Fruit fly (Drosophila melanogaster) whole organism: ENCODE results near the gene Ugt49B2.

ENCODE experiments used
- CG8478 ChIP-seq: fragments of >200 bp; optimal IDR thresholded peaks from 2 replicates; lab custom pipeline; 2018; ENCODE audit warnings: inconsistent platforms
- Dll ChIP-seq: fragments of >200 bp; optimal IDR thresholded peaks from 2 replicates; lab custom pipeline; 2017
- EcR ChIP-seq, 2 experiments: fragments of >200 bp; optimal IDR thresholded peaks; 2 replicates each; lab custom pipeline; 2017; ENCODE audit warnings: missing biosample characterization in 2 of 2, missing genetic modification characterization in 2 of 2, missing genetic modification reagents in 2 of 2
- pan ChIP-seq: fragments of >200 bp; optimal IDR thresholded peaks from 2 replicates; lab custom pipeline; 2017
- psq ChIP-seq: fragments of >200 bp; optimal IDR thresholded peaks from 2 replicates; lab custom pipeline; 2017
- usp ChIP-seq: fragments of >200 bp; optimal IDR thresholded peaks from 2 replicates; lab custom pipeline; 2017; ENCODE audit warnings: missing biosample characterization, missing genetic modification characterization, mixed read lengths

Gene Ugt49B2

DNA sequence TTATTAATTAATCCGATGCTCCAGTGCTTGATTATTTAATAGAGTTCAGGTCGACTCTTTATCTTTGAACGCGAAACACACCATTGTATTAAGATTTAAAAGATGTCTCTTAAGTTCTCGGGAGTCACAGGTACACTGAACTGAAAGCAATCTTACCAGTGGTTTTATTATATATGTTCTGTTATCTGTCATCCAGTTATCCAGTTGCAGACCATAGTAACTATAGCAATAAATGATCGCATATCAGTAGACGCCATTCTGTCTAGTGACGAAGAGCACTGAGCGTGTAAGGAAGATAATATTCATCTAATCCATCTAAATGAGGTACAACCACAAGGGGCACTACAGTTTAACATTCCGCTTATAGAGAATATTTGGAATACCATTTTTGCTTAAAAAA is at the start of gene Ugt49B2:
TSS of gene Ugt49B2 (minus strand) at position 101 of the 400 bp plus-strand sequence.
- TF ChIP-seq psq (lab: Kevin White, UChicago) (no peak), usp (GFP tag; lab: Kevin White, UChicago) (no peak), pan (lab: Kevin White, UChicago) (no peak), Dll (lab: Kevin White, UChicago) (no peak), CG8478 (lab: Kevin White, UChicago) (no peak), EcR (GFP tag; optimal IDR thresholded peaks at IDR 0.05; lab: Kevin White, UChicago) (no peak)

DNA sequence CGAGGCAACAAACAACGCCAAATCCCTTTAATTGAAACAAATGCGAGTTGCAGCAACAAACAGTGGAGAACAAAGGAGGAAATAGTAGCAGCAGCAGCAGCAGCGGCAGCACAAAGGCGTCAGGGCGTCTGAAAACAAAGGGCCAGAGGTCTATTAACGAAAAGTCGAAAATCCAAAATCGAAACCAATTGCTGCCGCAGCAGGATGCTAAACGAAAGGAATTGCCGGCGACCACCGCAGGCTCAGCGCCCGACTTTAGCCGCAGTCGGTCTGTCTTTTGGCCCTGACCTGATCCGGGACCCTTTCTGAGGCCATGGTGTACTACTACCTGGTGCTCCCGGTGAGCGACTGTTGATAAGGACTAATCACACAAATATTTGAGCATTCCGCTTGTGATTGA is 48.1 kb upstream of the Ugt49B2 start:
- TF ChIP-seq usp (GFP tag; lab: Kevin White, UChicago): no peak
- no peak for TF ChIP-seq CG8478 (lab: Kevin White, UChicago)

DNA sequence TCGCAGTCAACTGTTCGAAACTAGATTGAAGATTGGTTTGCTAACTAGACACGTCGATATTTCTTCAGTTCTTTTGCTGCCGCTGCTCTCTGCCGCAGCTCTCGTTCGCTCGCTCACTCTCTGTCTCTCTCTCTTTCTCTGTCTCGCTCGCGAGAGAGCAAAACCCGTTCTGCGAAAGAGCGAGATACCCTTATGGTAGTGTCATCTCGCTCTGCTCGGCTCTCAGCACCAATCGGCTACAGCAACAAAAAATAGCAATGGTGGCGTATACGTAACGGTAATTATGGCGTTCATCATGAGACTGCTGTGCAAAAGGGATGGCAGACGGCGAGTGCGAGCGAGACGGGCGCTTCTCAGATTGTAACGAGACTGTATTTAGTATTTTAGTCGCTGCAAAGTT is 46.8 kb upstream of the Ugt49B2 start, which contains the start of gene lbe:
TSS of gene lbe (minus strand) at position 204 of the 400 bp plus-strand sequence.
- peak; percentile 88 for TF ChIP-seq CG8478 (lab: Kevin White, UChicago)
- peak; percentile 83 for TF ChIP-seq Dll (lab: Kevin White, UChicago)
- TF ChIP-seq usp (GFP tag; lab: Kevin White, UChicago): no peak
- TF ChIP-seq pan (lab: Kevin White, UChicago): no peak
- no peak for TF ChIP-seq psq (lab: Kevin White, UChicago)
- no peak for TF ChIP-seq EcR (GFP tag; optimal IDR thresholded peaks at IDR 0.05; lab: Kevin White, UChicago)

DNA sequence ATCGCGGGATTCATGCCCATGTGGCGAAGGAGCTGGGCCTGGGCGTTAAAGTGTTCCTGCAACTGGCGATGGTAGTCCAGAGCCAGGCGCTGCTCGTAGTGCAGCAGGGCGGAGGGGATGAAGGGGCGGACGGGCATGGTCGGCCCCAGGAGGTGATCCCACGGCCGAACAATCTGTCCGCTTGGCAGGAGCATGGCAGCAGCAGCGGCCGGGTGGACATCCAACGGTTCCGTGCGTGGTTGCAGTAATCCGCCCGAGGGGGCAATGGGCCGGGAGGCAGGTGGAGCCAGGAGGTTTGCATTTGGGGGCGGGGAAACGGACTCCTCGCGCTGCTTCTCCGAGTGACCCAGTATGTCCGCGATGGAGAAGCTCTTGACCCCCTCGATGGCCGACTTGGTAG is 45.8 kb upstream of the Ugt49B2 start:
- no peak for TF ChIP-seq CG8478 (lab: Kevin White, UChicago)
- no peak for TF ChIP-seq usp (GFP tag; lab: Kevin White, UChicago)
- no peak for TF ChIP-seq pan (lab: Kevin White, UChicago)
- no peak for TF ChIP-seq Dll (lab: Kevin White, UChicago)
- no peak for TF ChIP-seq psq (lab: Kevin White, UChicago)
- no peak for TF ChIP-seq EcR (GFP tag; optimal IDR thresholded peaks at IDR 0.05; lab: Kevin White, UChicago)

DNA sequence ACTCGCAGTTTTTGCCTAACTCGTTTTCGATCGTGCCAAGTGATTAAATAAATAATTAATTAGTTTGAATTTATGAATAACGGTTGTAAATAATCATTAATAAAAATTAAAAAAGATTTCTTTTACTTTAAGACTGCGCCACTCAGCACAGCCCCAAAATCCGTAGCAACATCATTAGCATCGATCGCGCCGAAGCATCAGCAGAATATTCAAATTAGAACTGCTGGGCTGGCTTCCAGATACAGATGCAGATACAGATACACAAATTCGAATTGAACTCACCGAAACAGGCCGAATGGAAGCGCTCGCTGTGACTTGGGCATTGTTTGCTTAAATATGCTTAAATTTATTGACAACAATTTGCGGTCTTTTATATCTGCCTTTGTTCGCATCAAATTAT is 41.2 kb upstream of the Ugt49B2 start:
- TF ChIP-seq pan (lab: Kevin White, UChicago) (no peak), Dll (lab: Kevin White, UChicago) (no peak), usp (GFP tag; lab: Kevin White, UChicago) (no peak), CG8478 (lab: Kevin White, UChicago) (no peak), psq (lab: Kevin White, UChicago) (no peak), EcR (GFP tag; optimal IDR thresholded peaks at IDR 0.05; lab: Kevin White, UChicago) (no peak)

DNA sequence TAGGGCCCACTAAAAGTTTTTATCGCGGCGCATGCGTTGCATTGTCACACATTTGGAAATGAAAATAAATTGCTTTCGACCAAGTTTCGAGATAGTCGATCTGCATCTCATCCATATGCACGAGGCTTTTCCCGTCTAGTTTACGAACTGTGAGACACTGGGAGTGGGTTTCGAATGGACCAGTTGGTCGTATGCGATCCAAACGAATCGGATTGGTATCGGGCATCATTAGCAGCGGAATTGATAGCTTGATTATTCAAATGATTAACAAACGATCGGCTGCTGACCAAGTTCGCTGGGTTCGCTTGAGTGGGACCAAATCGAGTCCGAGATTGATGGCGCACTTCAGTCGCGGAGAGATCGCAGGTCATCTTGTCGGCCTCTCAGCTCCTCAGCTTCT is 40.6 kb upstream of the Ugt49B2 start:
- TF ChIP-seq Dll (lab: Kevin White, UChicago) (no peak), psq (lab: Kevin White, UChicago) (no peak), EcR (GFP tag; optimal IDR thresholded peaks at IDR 0.05; lab: Kevin White, UChicago) (no peak), usp (GFP tag; lab: Kevin White, UChicago) (no peak), CG8478 (lab: Kevin White, UChicago) (no peak), pan (lab: Kevin White, UChicago) (no peak)

DNA sequence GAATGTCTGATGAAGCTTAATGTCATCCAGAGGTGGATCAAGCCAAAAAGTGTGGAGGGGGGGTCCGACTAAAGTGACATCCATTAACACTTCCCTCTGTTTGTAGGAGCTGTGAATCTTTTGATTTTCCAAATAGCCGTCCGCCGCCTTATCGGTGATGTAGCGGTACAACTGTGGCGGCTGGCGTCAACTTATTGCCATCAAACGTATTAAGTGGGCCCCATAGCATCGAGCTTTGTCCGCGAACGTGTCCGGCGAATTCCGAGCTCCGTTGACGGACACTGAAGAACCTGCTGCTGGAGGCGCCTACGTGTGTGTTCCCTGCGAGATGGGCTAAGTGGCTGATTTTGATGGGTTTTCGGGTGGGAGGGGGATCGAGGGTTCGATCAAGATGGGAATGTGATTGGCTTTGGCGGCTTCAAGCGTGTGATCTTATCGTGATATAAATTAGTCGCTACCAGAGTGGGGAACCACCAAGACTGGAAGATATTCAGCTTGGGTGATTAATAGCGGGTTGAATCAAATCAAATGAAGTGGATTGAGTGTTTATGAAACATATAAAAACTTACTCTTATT is 38.1 kb upstream of the Ugt49B2 start:
- no peak for TF ChIP-seq pan (lab: Kevin White, UChicago)
- no peak for TF ChIP-seq usp (GFP tag; lab: Kevin White, UChicago)
- TF ChIP-seq EcR (GFP tag; optimal IDR thresholded peaks at IDR 0.05; lab: Kevin White, UChicago): no peak
- no peak for TF ChIP-seq Dll (lab: Kevin White, UChicago)
- TF ChIP-seq CG8478 (lab: Kevin White, UChicago): no peak
- TF ChIP-seq psq (lab: Kevin White, UChicago): no peak

DNA sequence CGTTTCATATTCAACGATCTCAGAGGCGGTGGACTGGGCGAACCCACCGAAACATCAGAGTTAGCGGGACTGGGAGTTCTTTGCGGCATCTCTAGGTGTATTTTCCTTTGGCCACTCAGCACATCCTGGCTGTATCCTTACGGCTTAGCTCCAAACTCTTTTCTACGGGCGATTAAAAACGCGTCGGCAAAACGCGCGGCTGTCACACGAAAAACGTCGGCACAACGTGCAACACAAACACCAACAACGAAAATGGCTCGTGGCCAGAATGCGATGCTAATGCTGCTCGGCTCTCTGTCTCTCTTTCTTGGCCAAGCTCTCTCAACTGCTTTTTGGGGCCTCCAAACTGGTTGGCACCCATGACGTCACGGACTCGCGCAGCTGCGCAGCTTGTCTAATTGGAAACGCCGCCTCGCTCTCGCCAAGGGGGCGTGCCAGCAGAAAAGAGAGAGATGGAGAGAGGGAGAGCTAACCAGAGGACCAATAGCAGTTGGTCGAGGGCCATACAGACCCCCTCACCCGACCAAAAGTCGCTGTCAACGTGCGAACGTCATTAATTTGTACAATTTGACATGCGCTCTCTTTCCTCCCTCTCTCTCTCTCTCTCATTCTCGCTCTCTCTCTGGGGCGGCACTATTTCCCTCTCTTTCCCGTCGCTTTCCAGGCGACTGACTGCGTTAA is 34.5 kb upstream of the Ugt49B2 start, which contains the start of gene lbl:
TSS of gene lbl (minus strand) at position 255 of the 681 bp plus-strand sequence.
- TF ChIP-seq CG8478 (lab: Kevin White, UChicago) (peak; percentile 64), Dll (lab: Kevin White, UChicago) (peak; percentile 94), EcR (GFP tag; optimal IDR thresholded peaks at IDR 0.05; lab: Kevin White, UChicago) (no peak), usp (GFP tag; lab: Kevin White, UChicago) (no peak), psq (lab: Kevin White, UChicago) (no peak), pan (lab: Kevin White, UChicago) (no peak)

DNA sequence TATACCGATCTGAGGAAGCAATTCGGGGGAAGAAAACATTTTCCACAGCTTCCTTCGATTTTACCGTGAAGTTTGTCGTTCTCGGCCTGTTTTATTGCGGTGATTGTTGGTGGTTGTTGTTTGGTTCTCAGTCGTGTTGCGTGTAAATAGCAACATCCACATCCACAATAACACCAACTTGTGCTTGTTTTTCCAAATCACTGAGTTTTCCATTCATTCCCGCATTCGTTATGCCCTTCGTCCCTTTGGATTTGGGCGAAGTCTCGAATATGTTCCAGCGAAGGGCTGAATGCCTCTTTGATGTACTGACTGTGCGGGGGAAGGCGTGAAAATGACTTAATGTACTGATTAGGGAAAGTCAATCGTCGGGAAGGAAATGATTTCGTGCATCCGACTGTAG is 27.3 kb upstream of the Ugt49B2 start:
- TF ChIP-seq psq (lab: Kevin White, UChicago): no peak
- TF ChIP-seq EcR (GFP tag; optimal IDR thresholded peaks at IDR 0.05; lab: Kevin White, UChicago): no peak
- no peak for TF ChIP-seq CG8478 (lab: Kevin White, UChicago)
- TF ChIP-seq Dll (lab: Kevin White, UChicago): no peak
- TF ChIP-seq pan (lab: Kevin White, UChicago): no peak
- TF ChIP-seq usp (GFP tag; lab: Kevin White, UChicago): no peak

DNA sequence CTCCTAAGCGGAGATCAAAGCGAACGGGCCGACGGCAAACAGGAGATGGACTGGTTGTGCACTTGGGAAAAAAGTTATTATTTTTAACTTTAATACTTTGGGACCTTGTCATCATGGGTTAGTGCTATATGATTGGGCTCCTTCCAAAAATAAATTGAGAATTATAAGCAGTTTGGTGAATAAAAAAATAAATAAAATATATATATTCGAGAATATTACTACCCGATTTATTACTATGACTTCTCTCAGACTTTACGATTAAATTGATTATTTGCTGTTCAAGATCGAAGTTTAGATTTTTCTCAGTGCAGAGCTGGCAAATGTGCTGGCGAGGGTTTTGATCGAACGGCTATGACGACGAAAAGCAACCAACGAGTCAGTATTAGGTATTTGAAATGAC is 20.4 kb upstream of the Ugt49B2 start:
- TF ChIP-seq psq (lab: Kevin White, UChicago) (no peak), EcR (GFP tag; optimal IDR thresholded peaks at IDR 0.05; lab: Kevin White, UChicago) (no peak), CG8478 (lab: Kevin White, UChicago) (no peak), usp (GFP tag; lab: Kevin White, UChicago) (no peak), pan (lab: Kevin White, UChicago) (no peak), Dll (lab: Kevin White, UChicago) (no peak)

DNA sequence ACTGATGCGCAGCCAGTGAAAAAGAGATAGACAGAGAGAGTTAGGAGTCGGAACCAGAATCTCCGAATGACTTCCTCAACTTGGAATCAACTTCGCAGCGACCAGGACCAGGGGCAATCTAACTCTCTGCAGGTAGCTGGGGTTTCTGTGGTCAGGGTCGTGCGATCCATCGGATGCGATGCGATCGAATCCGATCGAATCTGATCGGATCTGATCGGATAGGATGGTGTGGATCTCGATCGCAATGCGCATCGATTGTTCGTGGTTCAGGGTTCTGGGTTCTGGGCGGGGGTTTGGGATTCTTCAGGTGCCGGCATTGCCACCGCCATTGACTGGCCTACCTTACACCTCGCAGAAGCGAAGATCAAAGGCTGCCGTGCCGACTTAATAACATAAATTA is 19.7 kb upstream of the Ugt49B2 start:
- TF ChIP-seq psq (lab: Kevin White, UChicago) (no peak), Dll (lab: Kevin White, UChicago) (no peak), pan (lab: Kevin White, UChicago) (no peak)
